Worm (Caenorhabditis elegans) whole organism, young adult: ENCODE measurements around the gene F38A1.9.

Source experiments
- F55B11.4 ChIP-seq: sonication (generic microtip); optimal IDR thresholded peaks from 2 replicates; lab custom pipeline; 2016; ENCODE audit warnings: missing compliant biosample characterization, missing genetic modification characterization, borderline replicate concordance; ENCODE audit not compliant: insufficient read depth
- F57C9.4 ChIP-seq: sonication (generic microtip); optimal IDR thresholded peaks from 2 replicates; lab custom pipeline; 2017; ENCODE audit warnings: mild to moderate bottlenecking, missing genetic modification characterization, missing compliant biosample characterization
- Y95B8A.8 ChIP-seq: fragments of 200-800 bp; sonication (Bioruptor generic); IDR thresholded peaks from 2 replicates; pipeline ENCODE4 v1.3.6; 2022; ENCODE audit warnings: missing genetic modification reagents, missing genetic modification characterization, missing compliant biosample characterization
- ama-1 ChIP-seq, 3 experiments: fragments of 150-350 bp in 1 of 3; sonication (generic microtip) in 2 of 3; optimal IDR thresholded peaks; 2 replicates each; lab custom pipeline; 2014 to 2018; ENCODE audit warnings: missing biosample characterization in 2 of 3, missing genetic modification characterization in 2 of 3, missing genetic modification reagents in 2 of 3
- attf-3 ChIP-seq: fragments of 200-800 bp; sonication (Bioruptor generic); conservative IDR thresholded peaks from 2 replicates; pipeline ENCODE4 v1.3.6; 2022; ENCODE audit warnings: missing genetic modification reagents, missing genetic modification characterization, missing compliant biosample characterization
- bed-2 ChIP-seq: fragments of 200-800 bp; sonication (Bioruptor generic); IDR thresholded peaks from 2 replicates; pipeline ENCODE4 v1.3.6; 2022; ENCODE audit warnings: missing genetic modification reagents, missing genetic modification characterization, missing compliant biosample characterization
- dox-1 ChIP-seq: fragments of 200-800 bp; sonication (Bioruptor generic); IDR thresholded peaks from 2 replicates; pipeline ENCODE4 v1.3.6; 2022; ENCODE audit warnings: missing genetic modification reagents, missing genetic modification characterization, missing compliant biosample characterization
- nfya-2 ChIP-seq: fragments of 200-800 bp; sonication (Bioruptor generic); IDR thresholded peaks from 2 replicates; pipeline ENCODE4 v1.3.6; 2022; ENCODE audit warnings: missing genetic modification reagents, missing genetic modification characterization, missing compliant biosample characterization
- pbrm-1 ChIP-seq: fragments of 200-800 bp; sonication (Bioruptor generic); IDR thresholded peaks from 2 replicates; pipeline ENCODE4 v1.3.6; 2022; ENCODE audit warnings: missing genetic modification reagents, missing genetic modification characterization, missing compliant biosample characterization
- sea-2 ChIP-seq: fragments of 200-800 bp; sonication (Bioruptor generic); IDR thresholded peaks from 2 replicates; pipeline ENCODE4 v1.3.6; 2022; ENCODE audit warnings: missing genetic modification characterization, missing compliant biosample characterization
- tlf-1 ChIP-seq: fragments of 200-800 bp; sonication (Bioruptor generic); optimal IDR thresholded peaks from 2 replicates; lab custom pipeline; 2018; ENCODE audit warnings: mild to moderate bottlenecking, missing genetic modification characterization, missing compliant biosample characterization
- unc-62 ChIP-seq: fragments of 150-350 bp; optimal IDR thresholded peaks from 2 replicates; lab custom pipeline; 2014; ENCODE audit warnings: missing biosample characterization, missing genetic modification reagents, missing genetic modification characterization
- zfh-2 ChIP-seq: fragments of 200-800 bp; sonication (Bioruptor generic); conservative IDR thresholded peaks from 2 replicates; pipeline ENCODE4 v1.3.6; 2022; ENCODE audit warnings: missing genetic modification reagents, missing genetic modification characterization, missing compliant biosample characterization
- ztf-3 ChIP-seq: fragments of 200-800 bp; sonication (Bioruptor generic); optimal IDR thresholded peaks from 2 replicates; lab custom pipeline; 2018; ENCODE audit warnings: mild to moderate bottlenecking, missing genetic modification characterization, missing compliant biosample characterization

DNA sequence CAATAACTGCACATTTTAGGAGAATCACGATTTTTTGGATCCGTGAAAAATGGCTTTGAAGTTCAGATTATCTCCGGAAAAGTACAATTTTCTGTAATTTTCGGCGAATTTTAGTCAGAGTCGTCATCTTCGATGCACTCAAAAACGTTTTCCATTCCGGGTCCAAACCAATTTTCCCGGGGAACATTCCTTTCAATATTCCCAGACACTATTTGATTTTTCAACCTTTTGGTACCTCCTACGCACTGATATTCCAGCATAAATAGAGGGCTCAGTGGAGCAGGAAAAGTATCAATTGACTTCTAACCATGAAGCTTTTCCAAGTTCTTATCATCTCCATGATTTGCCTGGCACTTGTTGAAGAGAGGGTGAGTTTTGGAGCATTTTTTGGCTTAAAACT is 13.6 kb downstream of the F38A1.9 start, which contains the start of gene W09G12.6:
- TF ChIP-seq Y95B8A.8 (GFP tag; lab: Robert Waterston, UW) (no peak), bed-2 (no peak), sea-2 (GFP tag; lab: Robert Waterston, UW) (no peak), ama-1 (optimal IDR thresholded peaks at IDR 0.05; lab: Kevin White, UChicago) (no peak), ama-1 (GFP tag; optimal IDR thresholded peaks at IDR 0.05; lab: Kevin White, UChicago) (no peak), zfh-2 (GFP tag; lab: Robert Waterston, UW) (no peak), tlf-1 (GFP tag; lab: Kevin White, UChicago) (no peak), F57C9.4 (no peak), dox-1 (no peak), ztf-3 (GFP tag; lab: Kevin White, UChicago) (no peak), pbrm-1 (no peak), unc-62 (GFP tag; lab: Kevin White, UChicago) (no peak), nfya-2 (GFP tag; lab: Robert Waterston, UW) (no peak), F55B11.4 (tag; lab: Kevin White, UChicago) (no peak), attf-3 (no peak)
